Worm (Caenorhabditis elegans) whole organism, L1 larva: Measurements from ENCODE around the gene cuc-1.
A peak's percentile ranks its signal among the peaks of the same experiment; 100 is the strongest.

Experiments used
- F16B12.6 ChIP-seq: fragments of 150-350 bp; optimal IDR thresholded peaks from 2 replicates; lab custom pipeline; 2014; ENCODE audit warnings: missing biosample characterization, missing genetic modification characterization
- aha-1 ChIP-seq: fragments of 150-350 bp; optimal IDR thresholded peaks from 2 replicates; lab custom pipeline; 2014; ENCODE audit warnings: missing biosample characterization, missing genetic modification characterization
- ama-1 ChIP-seq: fragments of 150-350 bp; optimal IDR thresholded peaks from 2 replicates; lab custom pipeline; 2014
- blmp-1 ChIP-seq: fragments of 150-350 bp; optimal IDR thresholded peaks from 2 replicates; lab custom pipeline; 2014; ENCODE audit warnings: missing biosample characterization, missing genetic modification characterization
- ceh-82 ChIP-seq, 3 experiments: fragments of 150-350 bp in 1 of 3; sonication (generic microtip) in 2 of 3; optimal IDR thresholded peaks; 2 replicates each; lab custom pipeline; 2014 to 2017; ENCODE audit warnings: missing biosample characterization in 3 of 3, missing genetic modification characterization in 3 of 3
- ceh-90 ChIP-seq: sonication (generic microtip); optimal IDR thresholded peaks from 2 replicates; lab custom pipeline; 2016; ENCODE audit warnings: missing genetic modification characterization, missing compliant biosample characterization
- ces-1 ChIP-seq: fragments of 150-350 bp; optimal IDR thresholded peaks from 2 replicates; lab custom pipeline; 2014; ENCODE audit warnings: missing biosample characterization, missing genetic modification reagents, missing genetic modification characterization
- dpl-1 ChIP-seq, 3 experiments: fragments of 150-350 bp in 2 of 3; sonication (generic microtip) in 1 of 3; optimal IDR thresholded peaks; 2 replicates each; lab custom pipeline; 2014 to 2017; ENCODE audit warnings: missing biosample characterization in 3 of 3, missing genetic modification characterization in 3 of 3, missing genetic modification reagents in 3 of 3
- dsc-1 ChIP-seq: sonication (generic microtip); optimal IDR thresholded peaks from 2 replicates; lab custom pipeline; 2016; ENCODE audit warnings: mild to moderate bottlenecking, missing genetic modification characterization, missing compliant biosample characterization
- efl-3 ChIP-seq: fragments of 200-800 bp; sonication (Bioruptor generic); optimal IDR thresholded peaks from 2 replicates; lab custom pipeline; 2018; ENCODE audit warnings: mild to moderate bottlenecking, missing genetic modification characterization, missing compliant biosample characterization
- egl-27 ChIP-seq, 2 experiments: fragments of 150-350 bp in 1 of 2; sonication (generic microtip); optimal IDR thresholded peaks; 3 replicates each; lab custom pipeline; 2017 to 2018; ENCODE audit warnings: missing biosample characterization in 2 of 2, missing genetic modification characterization in 2 of 2, missing genetic modification reagents in 2 of 2
- ets-5 ChIP-seq: fragments of 200-800 bp; sonication (Bioruptor generic); IDR thresholded peaks from 2 replicates; pipeline ENCODE4 v1.3.6; 2022; ENCODE audit warnings: missing genetic modification characterization, missing compliant biosample characterization
- fkh-10 ChIP-seq: sonication (generic microtip); optimal IDR thresholded peaks from 2 replicates; lab custom pipeline; 2017; ENCODE audit warnings: missing biosample characterization, missing genetic modification reagents, missing genetic modification characterization
- fkh-8 ChIP-seq: sonication (generic microtip); optimal IDR thresholded peaks from 2 replicates; lab custom pipeline; 2016; ENCODE audit warnings: mild to moderate bottlenecking, missing genetic modification characterization, missing compliant biosample characterization
- fos-1 ChIP-seq: fragments of 150-350 bp; optimal IDR thresholded peaks from 2 replicates; lab custom pipeline; 2014; ENCODE audit warnings: missing biosample characterization, missing genetic modification characterization
- hlh-17 ChIP-seq: fragments of 200-800 bp; sonication (Bioruptor generic); optimal IDR thresholded peaks from 2 replicates; lab custom pipeline; 2018; ENCODE audit warnings: missing genetic modification characterization, mild to moderate bottlenecking, missing compliant biosample characterization, moderate library complexity, borderline replicate concordance
- hlh-4 ChIP-seq: sonication (generic microtip); optimal IDR thresholded peaks from 2 replicates; lab custom pipeline; 2016; ENCODE audit warnings: mild to moderate bottlenecking, missing genetic modification characterization, missing compliant biosample characterization
- hpl-2 ChIP-seq: fragments of 150-350 bp; optimal IDR thresholded peaks from 2 replicates; lab custom pipeline; 2014; ENCODE audit warnings: missing biosample characterization, missing genetic modification reagents, missing genetic modification characterization
- isw-1 ChIP-seq: fragments of 200-800 bp; sonication (Bioruptor generic); IDR thresholded peaks from 2 replicates; pipeline ENCODE4 v1.3.6; 2022; ENCODE audit warnings: missing genetic modification characterization, missing compliant biosample characterization
- lin-13 ChIP-seq: fragments of 150-350 bp; optimal IDR thresholded peaks from 2 replicates; lab custom pipeline; 2014; ENCODE audit warnings: missing biosample characterization, missing genetic modification reagents, missing genetic modification characterization
- lin-14 ChIP-seq: fragments of 200-800 bp; sonication (Bioruptor generic); optimal IDR thresholded peaks from 2 replicates; lab custom pipeline; 2018; ENCODE audit warnings: mild to moderate bottlenecking, missing genetic modification characterization, moderate library complexity, missing compliant biosample characterization
- lsy-2 ChIP-seq, 2 experiments: fragments of 150-350 bp; optimal IDR thresholded peaks; 2 replicates each; lab custom pipeline; 2014; ENCODE audit warnings: missing biosample characterization in 2 of 2, missing genetic modification characterization in 2 of 2
- mab-9 ChIP-seq: fragments of 200-800 bp; sonication (Bioruptor generic); IDR thresholded peaks from 2 replicates; pipeline ENCODE4 v1.3.6; 2022; ENCODE audit warnings: missing genetic modification reagents, missing genetic modification characterization, missing compliant biosample characterization
- mdl-1 ChIP-seq, 2 experiments: fragments of 150-350 bp; optimal IDR thresholded peaks; 2 replicates each; lab custom pipeline; 2014 to 2017; ENCODE audit warnings: missing biosample characterization in 2 of 2, missing genetic modification characterization in 2 of 2, inconsistent platforms in 1 of 2
- nhr-11 ChIP-seq: fragments of 150-350 bp; optimal IDR thresholded peaks from 2 replicates; lab custom pipeline; 2014; ENCODE audit warnings: missing biosample characterization, missing genetic modification characterization
- nhr-12 ChIP-seq: sonication (generic microtip); optimal IDR thresholded peaks from 2 replicates; lab custom pipeline; 2017; ENCODE audit warnings: missing biosample characterization, missing genetic modification characterization
- nhr-19 ChIP-seq: fragments of 200-800 bp; sonication (Bioruptor generic); conservative IDR thresholded peaks from 2 replicates; pipeline ENCODE4 v1.3.6; 2022; ENCODE audit warnings: missing genetic modification characterization, missing compliant biosample characterization
- nhr-20 ChIP-seq: sonication (generic microtip); optimal IDR thresholded peaks from 2 replicates; lab custom pipeline; 2016; ENCODE audit warnings: mild to moderate bottlenecking, missing genetic modification characterization, missing compliant biosample characterization
- nhr-28 ChIP-seq: fragments of 150-350 bp; optimal IDR thresholded peaks from 2 replicates; lab custom pipeline; 2014; ENCODE audit warnings: missing biosample characterization, missing genetic modification characterization
- nhr-71 ChIP-seq: sonication (generic microtip); optimal IDR thresholded peaks from 2 replicates; lab custom pipeline; 2016; ENCODE audit warnings: mild to moderate bottlenecking, missing genetic modification characterization, moderate library complexity, missing compliant biosample characterization
- nhr-84 ChIP-seq: sonication (generic microtip); optimal IDR thresholded peaks from 2 replicates; lab custom pipeline; 2017; ENCODE audit warnings: missing biosample characterization, missing genetic modification characterization
- pax-3 ChIP-seq: fragments of 200-800 bp; sonication (Bioruptor generic); optimal IDR thresholded peaks from 2 replicates; lab custom pipeline; 2018; ENCODE audit warnings: mild to moderate bottlenecking, missing genetic modification characterization, moderate library complexity, missing compliant biosample characterization
- rnt-1 ChIP-seq: sonication (generic microtip); optimal IDR thresholded peaks from 2 replicates; lab custom pipeline; 2016; ENCODE audit warnings: mild to moderate bottlenecking, missing genetic modification characterization, moderate library complexity, missing compliant biosample characterization
- sox-4 ChIP-seq: sonication (generic microtip); optimal IDR thresholded peaks from 2 replicates; lab custom pipeline; 2016; ENCODE audit warnings: missing genetic modification characterization, missing compliant biosample characterization
- sptf-1 ChIP-seq: fragments of 150-350 bp; optimal IDR thresholded peaks from 2 replicates; lab custom pipeline; 2014; ENCODE audit warnings: missing biosample characterization, missing genetic modification characterization
- sup-37 ChIP-seq: fragments of 200-800 bp; sonication (Bioruptor generic); optimal IDR thresholded peaks from 2 replicates; lab custom pipeline; 2018; ENCODE audit warnings: mild to moderate bottlenecking, missing genetic modification characterization, missing compliant biosample characterization
- swsn-7 ChIP-seq: sonication (generic microtip); optimal IDR thresholded peaks from 2 replicates; lab custom pipeline; 2016; ENCODE audit warnings: missing genetic modification characterization, missing compliant biosample characterization
- tbx-2 ChIP-seq: sonication (generic microtip); optimal IDR thresholded peaks from 2 replicates; lab custom pipeline; 2016; ENCODE audit warnings: missing genetic modification characterization, missing compliant biosample characterization
- tlp-1 ChIP-seq: fragments of 150-350 bp; optimal IDR thresholded peaks from 2 replicates; lab custom pipeline; 2014; ENCODE audit warnings: missing biosample characterization, missing genetic modification characterization
- unc-130 ChIP-seq: fragments of 150-350 bp; optimal IDR thresholded peaks from 2 replicates; lab custom pipeline; 2017; ENCODE audit warnings: missing biosample characterization, missing genetic modification characterization, inconsistent platforms
- unc-30 ChIP-seq: sonication (generic microtip); optimal IDR thresholded peaks from 2 replicates; lab custom pipeline; 2017; ENCODE audit warnings: missing biosample characterization, missing genetic modification characterization
- unc-62 ChIP-seq: fragments of 150-350 bp; optimal IDR thresholded peaks from 2 replicates; lab custom pipeline; 2014; ENCODE audit warnings: missing biosample characterization, missing genetic modification reagents, missing genetic modification characterization
- unc-86 ChIP-seq: sonication (generic microtip); optimal IDR thresholded peaks from 2 replicates; lab custom pipeline; 2016; ENCODE audit warnings: missing genetic modification characterization, missing compliant biosample characterization
- unc-98 ChIP-seq: fragments of 200-800 bp; sonication (Bioruptor generic); IDR thresholded peaks from 2 replicates; pipeline ENCODE4 v1.3.6; 2022; ENCODE audit warnings: missing genetic modification characterization, missing compliant biosample characterization
- xbp-1 ChIP-seq: sonication (generic microtip); optimal IDR thresholded peaks from 2 replicates; lab custom pipeline; 2016; ENCODE audit warnings: missing genetic modification characterization, missing compliant biosample characterization
- zip-4 ChIP-seq: fragments of 200-800 bp; sonication (Bioruptor generic); optimal IDR thresholded peaks from 2 replicates; lab custom pipeline; 2018; ENCODE audit warnings: mild to moderate bottlenecking, missing genetic modification characterization, moderate library complexity, missing compliant biosample characterization
- ztf-11 ChIP-seq, 2 experiments: sonication (generic microtip); optimal IDR thresholded peaks; 2 replicates each; lab custom pipeline; 2016 to 2017; ENCODE audit warnings: missing genetic modification characterization in 2 of 2, missing biosample characterization in 1 of 2, missing compliant biosample characterization in 1 of 2

cuc-1 gene

DNA sequence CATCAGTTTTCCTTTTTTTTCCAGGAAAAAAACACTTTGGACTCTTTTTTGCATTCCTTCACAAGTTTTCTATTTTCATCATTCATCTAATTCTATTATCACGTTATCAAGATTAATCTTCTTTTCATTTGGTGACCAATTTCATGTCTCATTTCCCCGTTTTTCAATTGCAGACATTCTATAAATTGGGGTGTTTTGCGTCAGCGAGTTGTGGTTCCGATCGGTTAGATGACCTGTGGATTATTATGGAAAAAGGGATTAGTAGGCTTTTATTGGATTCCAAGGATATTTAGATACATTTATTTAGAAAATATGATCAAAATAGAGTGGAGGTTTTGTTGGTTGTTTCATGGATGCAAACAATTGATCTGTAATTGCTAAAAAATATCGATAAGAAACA lies 25.9 kb downstream of the cuc-1 start (continued):
- TF ChIP-seq nhr-71 (tag; lab: Kevin White, UChicago) (peak; percentile 35), lsy-2 (tag; optimal IDR thresholded peaks at IDR 0.05; lab: Kevin White, UChicago) (no peak), fkh-8 (peak; percentile 32), efl-3 (no peak), lin-14 (GFP tag; lab: Kevin White, UChicago) (no peak), fkh-10 (GFP tag; lab: Kevin White, UChicago) (no peak), tlp-1 (tag; lab: Kevin White, UChicago) (no peak), unc-98 (no peak)

DNA sequence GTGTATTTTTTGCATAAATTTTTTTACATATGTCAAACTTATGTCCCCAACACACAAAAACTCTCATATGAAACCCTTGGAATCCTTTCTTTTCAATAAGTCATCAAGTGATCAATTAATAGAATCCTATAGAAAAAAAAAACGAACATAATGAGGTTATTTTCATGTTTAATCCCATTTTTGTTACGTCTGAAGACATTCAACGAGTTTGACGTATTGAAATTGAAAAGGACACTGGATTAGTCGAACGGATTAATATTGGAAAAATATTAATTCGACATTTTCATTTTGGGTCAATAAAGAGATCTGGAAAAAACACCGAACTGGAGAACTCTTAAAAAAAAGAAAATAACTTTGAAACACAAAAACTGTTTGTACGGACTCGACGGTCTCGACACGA lies 28.3 kb downstream of the cuc-1 start:
- TF ChIP-seq unc-30 (tag; lab: Kevin White, UChicago) (no peak), nhr-20 (tag; lab: Kevin White, UChicago) (no peak), dsc-1 (tag; lab: Kevin White, UChicago) (peak; percentile 96), nhr-11 (tag; lab: Kevin White, UChicago) (no peak), aha-1 (tag; lab: Kevin White, UChicago) (no peak), unc-62 (no peak), nhr-28 (tag; lab: Kevin White, UChicago) (no peak), zip-4 (no peak), tlp-1 (tag; lab: Kevin White, UChicago) (no peak), ceh-90 (tag; lab: Kevin White, UChicago) (no peak), pax-3 (tag; lab: Kevin White, UChicago) (peak; percentile 65), fkh-8 (peak; percentile 3), ets-5 (no peak), mdl-1 (tag; optimal IDR thresholded peaks at IDR 0.05; lab: Kevin White, UChicago) (no peak), tbx-2 (tag; lab: Kevin White, UChicago) (no peak), sox-4 (tag; lab: Kevin White, UChicago) (peak; percentile 38), xbp-1 (tag; lab: Kevin White, UChicago) (no peak), fos-1 (tag; lab: Kevin White, UChicago) (no peak)

DNA sequence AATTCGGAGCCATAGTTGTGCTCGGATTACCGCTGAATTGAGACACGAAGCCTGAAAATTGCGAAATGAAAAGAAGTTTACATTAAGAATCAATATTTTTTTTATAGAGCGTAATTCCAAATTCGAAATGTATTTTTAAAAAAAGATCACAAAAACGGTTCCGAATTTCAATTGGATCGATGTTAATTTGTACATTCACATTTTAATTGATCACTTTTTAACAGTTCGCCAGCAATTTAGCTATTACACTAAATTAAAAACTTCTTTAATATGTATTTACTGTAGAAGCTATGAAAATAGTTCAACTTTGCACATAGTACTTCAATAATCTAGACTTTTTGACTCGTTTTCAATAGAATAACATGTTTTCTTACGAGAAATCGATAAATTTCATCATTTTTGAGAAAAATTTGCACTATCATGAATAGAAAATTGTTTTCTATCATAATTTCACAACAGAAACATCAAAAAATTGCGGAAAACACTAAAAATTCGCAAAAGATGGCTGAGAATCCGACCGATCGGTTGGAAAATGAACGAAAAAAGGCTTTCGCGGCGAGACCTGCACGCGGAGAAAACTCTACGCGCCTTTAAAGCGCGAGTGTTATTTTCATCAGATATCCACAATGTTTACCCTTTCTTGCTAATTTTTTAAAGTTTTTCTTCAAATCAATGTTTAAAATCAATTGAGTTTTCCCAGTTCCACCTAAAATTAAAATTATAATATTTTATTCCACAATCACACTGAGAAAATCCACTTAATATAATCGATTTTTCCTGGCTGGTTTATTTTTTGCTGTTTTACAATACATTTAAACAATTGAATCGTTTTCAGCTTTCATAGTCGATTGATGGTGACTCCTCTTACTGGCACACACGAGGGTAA lies 32.0 kb downstream of the cuc-1 start, which contains the start of the genes egl-45 and kcmf-1:
Gene egl-45 (minus strand): TSS at position 51 of the 886 bp plus-strand sequence.
Gene kcmf-1 (plus strand): TSS at position 836 of the 886 bp plus-strand sequence.
- TF ChIP-seq tlp-1 (tag; lab: Kevin White, UChicago) (no peak), hlh-4 (no peak), ztf-11 (tag; optimal IDR thresholded peaks at IDR 0.05; lab: Kevin White, UChicago) (no peak), ces-1 (GFP tag; lab: Kevin White, UChicago) (no peak), nhr-84 (tag; lab: Kevin White, UChicago) (no peak), lin-13 (GFP tag; lab: Kevin White, UChicago) (no peak), sptf-1 (tag; lab: Kevin White, UChicago) (no peak), unc-130 (tag; lab: Kevin White, UChicago) (no peak), aha-1 (tag; lab: Kevin White, UChicago) (no peak), rnt-1 (tag; lab: Kevin White, UChicago) (no peak), nhr-19 (no peak), egl-27 (tag; optimal IDR thresholded peaks at IDR 0.05; lab: Kevin White, UChicago) (no peak), hpl-2 (GFP tag; lab: Kevin White, UChicago) (no peak), efl-3 (no peak), unc-98 (no peak), sox-4 (tag; lab: Kevin White, UChicago) (no peak), blmp-1 (peak; percentile 51), nhr-12 (tag; lab: Kevin White, UChicago) (no peak), isw-1 (GFP tag; lab: Robert Waterston, UW) (no peak), xbp-1 (tag; lab: Kevin White, UChicago) (peak; percentile 1), zip-4 (no peak), mab-9 (GFP tag; lab: Robert Waterston, UW) (no peak), ama-1 (lab: Kevin White, UChicago) (no peak), ceh-82 (tag; optimal IDR thresholded peaks at IDR 0.05; lab: Kevin White, UChicago) (no peak), sup-37 (GFP tag; lab: Kevin White, UChicago) (no peak), dpl-1 (GFP tag; optimal IDR thresholded peaks at IDR 0.05; lab: Kevin White, UChicago) (peak; percentile 14 to 65 (median 51)), hlh-17 (GFP tag; lab: Kevin White, UChicago) (no peak), F16B12.6 (tag; lab: Kevin White, UChicago) (peak; percentile 7), lsy-2 (tag; optimal IDR thresholded peaks at IDR 0.05; lab: Kevin White, UChicago) (peak; percentile 33 to 69), unc-62 (no peak), ets-5 (no peak), swsn-7 (tag; lab: Kevin White, UChicago) (no peak), unc-86 (tag; lab: Kevin White, UChicago) (no peak)
